Fruit fly (Drosophila melanogaster): ENCODE measurements around the gene Syx7.
A peak's percentile ranks its signal among the peaks of the same experiment; 100 is the strongest.

The Syx7 gene

dm6 chr3L:21492723-21493316, 47.2 kb downstream of the Syx7 start, which contains the start of the genes CG7202 and CG7519 (continued):
- no peak for TF ChIP-seq Dip2 (GFP tag; IDR thresholded peaks at IDR 0.05)
- TF ChIP-seq Scr (GFP tag; IDR thresholded peaks at IDR 0.05; ENCODE audit: partially characterized antibody): 0 out of 2 replicates have a peak, but pooled peaks have one; percentile 12
- TF ChIP-seq CG1647 (GFP tag; optimal IDR thresholded peaks at IDR 0.05): no peak
- no peak for TF ChIP-seq vfl (GFP tag; optimal IDR thresholded peaks at IDR 0.05)
- TF ChIP-seq stwl (tag; optimal IDR thresholded peaks at IDR 0.05): peak; percentile 72
- TF ChIP-seq az2 (GFP tag; optimal IDR thresholded peaks at IDR 0.05): no peak
- TF ChIP-seq lbe (GFP tag; optimal IDR thresholded peaks at IDR 0.05): no peak
- TF ChIP-seq fd96Cb (tag; optimal IDR thresholded peaks at IDR 0.05): no peak
- no peak for TF ChIP-seq CG17912 (GFP tag; optimal IDR thresholded peaks at IDR 0.05)
- no peak for TF ChIP-seq HLH54F (GFP tag; optimal IDR thresholded peaks at IDR 0.05)
- no peak for TF ChIP-seq dmrt11E (tag; optimal IDR thresholded peaks at IDR 0.05)
- TF ChIP-seq fru (optimal IDR thresholded peaks at IDR 0.05): no peak
- TF ChIP-seq E2f1 (GFP tag; IDR thresholded peaks at IDR 0.05): no peak
- no peak for TF ChIP-seq CG30431 (GFP tag; optimal IDR thresholded peaks at IDR 0.05)
- no peak for TF ChIP-seq CG7928 (GFP tag; optimal IDR thresholded peaks at IDR 0.05)
- peak; percentile 13 for TF ChIP-seq CG8290 (GFP tag; optimal IDR thresholded peaks at IDR 0.05)
- TF ChIP-seq CG8290 (tag; optimal IDR thresholded peaks at IDR 0.05): no peak
- no peak for TF ChIP-seq CG4360 (GFP tag; IDR thresholded peaks at IDR 0.05)
- TF ChIP-seq tll (GFP tag; optimal IDR thresholded peaks at IDR 0.05): no peak
- no peak for TF ChIP-seq CG6854 (GFP tag; optimal IDR thresholded peaks at IDR 0.05)
- TF ChIP-seq CG4854 (GFP tag; optimal IDR thresholded peaks at IDR 0.05): no peak
- peak; percentile 27; the same call in 1 of the 3 replicates for TF ChIP-seq gce (GFP tag; IDR thresholded peaks at IDR 0.05)
- no peak for TF ChIP-seq Side (GFP tag; optimal IDR thresholded peaks at IDR 0.05)
- TF ChIP-seq CG17328 (GFP tag; IDR thresholded peaks at IDR 0.05): no peak
- no peak for TF ChIP-seq fd64A (GFP tag; optimal IDR thresholded peaks at IDR 0.05)
- TF ChIP-seq CoRest (tag; optimal IDR thresholded peaks at IDR 0.05): no peak
- TF ChIP-seq sima (GFP tag; optimal IDR thresholded peaks at IDR 0.05): no peak
- no peak for TF ChIP-seq CG12236 (GFP tag; optimal IDR thresholded peaks at IDR 0.05)
- TF ChIP-seq zen2 (GFP tag; IDR thresholded peaks at IDR 0.05; ENCODE audit: partially characterized antibody): no peak
- no peak for TF ChIP-seq CG10209 (GFP tag; optimal IDR thresholded peaks at IDR 0.05)
- TF ChIP-seq pnt (GFP tag; optimal IDR thresholded peaks at IDR 0.05): no peak
- no peak for TF ChIP-seq tap (tag; optimal IDR thresholded peaks at IDR 0.05)
- no peak for TF ChIP-seq Sry-β (GFP tag; optimal IDR thresholded peaks at IDR 0.05)
- TF ChIP-seq MESR4 (GFP tag; optimal IDR thresholded peaks at IDR 0.05): peak; percentile 55
- TF ChIP-seq MTF-1 (GFP tag; optimal IDR thresholded peaks at IDR 0.05; ENCODE audit: borderline replicate concordance): no peak
- TF ChIP-seq CG3281 (GFP tag; optimal IDR thresholded peaks at IDR 0.05): no peak
- TF ChIP-seq prd (optimal IDR thresholded peaks at IDR 0.05): no peak
- no peak for TF ChIP-seq prd (GFP tag; IDR thresholded peaks at IDR 0.05)
- no peak for TF ChIP-seq CG10979 (tag; optimal IDR thresholded peaks at IDR 0.05)
- peak; percentile 8 for TF ChIP-seq CG10267 (tag; optimal IDR thresholded peaks at IDR 0.05)
- TF ChIP-seq CG7963 (GFP tag; IDR thresholded peaks at IDR 0.05; ENCODE audit: partially characterized antibody): no peak
- TF ChIP-seq phol (tag; optimal IDR thresholded peaks at IDR 0.05): peak; percentile 9
- TF ChIP-seq kni (GFP tag; optimal IDR thresholded peaks at IDR 0.05): no peak
- TF ChIP-seq Ada2b (GFP tag; IDR thresholded peaks at IDR 0.05): no peak
- no peak for TF ChIP-seq dan (GFP tag; IDR thresholded peaks at IDR 0.05)
- no peak for TF ChIP-seq slp2 (GFP tag; optimal IDR thresholded peaks at IDR 0.05)
- TF ChIP-seq CG11560 (tag; IDR thresholded peaks at IDR 0.05): no peak
- TF ChIP-seq CG13287 (GFP tag; IDR thresholded peaks at IDR 0.05; ENCODE audit: partially characterized antibody): peak; percentile 26; the same call in 1 of the 2 replicates
- TF ChIP-seq YL-1 (GFP tag; optimal IDR thresholded peaks at IDR 0.05): peak; percentile 33
- TF ChIP-seq crol (GFP tag; IDR thresholded peaks at IDR 0.05): no peak
- peak; percentile 55 for TF ChIP-seq CG9797 (GFP tag; optimal IDR thresholded peaks at IDR 0.05)
